Worm (Caenorhabditis elegans) whole organism, midembryonic: ENCODE results near the gene Y43F8B.24.

Experiments used
- flt-1 ChIP-seq: fragments of 200-800 bp; sonication (Bioruptor generic); IDR thresholded peaks from 2 replicates; pipeline ENCODE4 v1.3.6; 2022; ENCODE audit warnings: missing genetic modification characterization, missing compliant biosample characterization
- klf-2 ChIP-seq: fragments of 200-800 bp; sonication (Bioruptor generic); conservative IDR thresholded peaks from 2 replicates; pipeline ENCODE4 v1.3.6; 2022; ENCODE audit warnings: missing genetic modification reagents, missing genetic modification characterization, missing compliant biosample characterization
- ztf-23 ChIP-seq: fragments of 200-800 bp; sonication (Bioruptor generic); IDR thresholded peaks from 2 replicates; pipeline ENCODE4 v1.3.6; 2022; ENCODE audit warnings: missing genetic modification reagents, missing genetic modification characterization, missing compliant biosample characterization

ce11 chrV:19429605-19430004 lies 27.6 kb upstream of the Y43F8B.24 start:
- no peak for TF ChIP-seq ztf-23
- TF ChIP-seq flt-1 (GFP tag; lab: Robert Waterston, UW), result no peak
- TF ChIP-seq klf-2 (GFP tag; lab: Robert Waterston, UW), result no peak
